Worm (Caenorhabditis elegans) whole organism, L2 larva: Measurements from ENCODE around the gene T04F3.5.
A peak's percentile ranks its signal among the peaks of the same experiment; 100 is the strongest.

Experiments
- C34F6.9 ChIP-seq: fragments of 150-350 bp; optimal IDR thresholded peaks from 2 replicates; lab custom pipeline; 2014; ENCODE audit warnings: missing biosample characterization, missing genetic modification characterization
- F13H6.1 ChIP-seq: sonication (generic microtip); optimal IDR thresholded peaks from 2 replicates; lab custom pipeline; 2016; ENCODE audit warnings: missing genetic modification characterization, missing compliant biosample characterization
- R02D3.7 ChIP-seq: fragments of 150-350 bp; optimal IDR thresholded peaks from 2 replicates; lab custom pipeline; 2014; ENCODE audit warnings: missing biosample characterization, missing genetic modification characterization
- Y55F3AM.14 ChIP-seq: fragments of 200-800 bp; sonication (Bioruptor generic); optimal IDR thresholded peaks from 2 replicates; lab custom pipeline; 2018; ENCODE audit warnings: mild to moderate bottlenecking, missing genetic modification characterization, missing compliant biosample characterization
- ZK546.5 ChIP-seq: sonication (generic microtip); optimal IDR thresholded peaks from 2 replicates; lab custom pipeline; 2017; ENCODE audit warnings: missing biosample characterization, missing genetic modification characterization
- alr-1 ChIP-seq: fragments of 150-350 bp; optimal IDR thresholded peaks from 2 replicates; lab custom pipeline; 2014; ENCODE audit warnings: missing biosample characterization, missing genetic modification characterization
- ama-1 ChIP-seq: fragments of 150-350 bp; optimal IDR thresholded peaks from 2 replicates; lab custom pipeline; 2018; ENCODE audit warnings: inconsistent platforms
- blmp-1 ChIP-seq: sonication (generic microtip); optimal IDR thresholded peaks from 2 replicates; lab custom pipeline; 2017; ENCODE audit warnings: missing genetic modification characterization, mild to moderate bottlenecking, missing compliant biosample characterization, antibody characterized with exemption, moderate library complexity; ENCODE audit not compliant: insufficient read depth
- ceh-82 ChIP-seq: fragments of 150-350 bp; optimal IDR thresholded peaks from 2 replicates; lab custom pipeline; 2014; ENCODE audit warnings: missing biosample characterization, missing genetic modification characterization
- crh-2 ChIP-seq: sonication (generic microtip); optimal IDR thresholded peaks from 2 replicates; lab custom pipeline; 2017; ENCODE audit warnings: missing biosample characterization, missing genetic modification characterization
- egl-27 ChIP-seq: sonication (generic microtip); optimal IDR thresholded peaks from 3 replicates; lab custom pipeline; 2017; ENCODE audit warnings: missing biosample characterization, missing genetic modification reagents, missing genetic modification characterization
- elt-1 ChIP-seq: fragments of 150-350 bp; optimal IDR thresholded peaks from 2 replicates; lab custom pipeline; 2014; ENCODE audit warnings: missing biosample characterization, missing genetic modification characterization
- elt-3 ChIP-seq: sonication (generic microtip); optimal IDR thresholded peaks from 2 replicates; lab custom pipeline; 2017; ENCODE audit warnings: missing biosample characterization, missing genetic modification characterization
- fos-1 ChIP-seq: fragments of 150-350 bp; optimal IDR thresholded peaks from 2 replicates; lab custom pipeline; 2014; ENCODE audit warnings: missing biosample characterization, missing genetic modification characterization
- gmeb-1 ChIP-seq: fragments of 150-350 bp; optimal IDR thresholded peaks from 2 replicates; lab custom pipeline; 2014; ENCODE audit warnings: missing biosample characterization, missing genetic modification characterization
- lin-11 ChIP-seq: fragments of 150-350 bp; sonication (generic microtip); optimal IDR thresholded peaks from 2 replicates; lab custom pipeline; 2014; ENCODE audit warnings: missing biosample characterization, missing genetic modification characterization, inconsistent platforms, mixed read lengths
- lin-13 ChIP-seq: fragments of 150-350 bp; optimal IDR thresholded peaks from 2 replicates; lab custom pipeline; 2014; ENCODE audit warnings: missing biosample characterization, missing genetic modification reagents, missing genetic modification characterization
- lsy-2 ChIP-seq, 2 experiments: fragments of 150-350 bp in 1 of 2; sonication (generic microtip) in 1 of 2; optimal IDR thresholded peaks; 2 replicates each; lab custom pipeline; 2014 to 2017; ENCODE audit warnings: missing biosample characterization in 2 of 2, missing genetic modification characterization in 2 of 2
- mab-5 ChIP-seq: fragments of 150-350 bp; optimal IDR thresholded peaks from 2 replicates; lab custom pipeline; 2014; ENCODE audit warnings: missing biosample characterization, missing genetic modification characterization
- mbf-1 ChIP-seq: sonication (generic microtip); optimal IDR thresholded peaks from 2 replicates; lab custom pipeline; 2017; ENCODE audit warnings: missing biosample characterization, missing genetic modification characterization
- mdl-1 ChIP-seq, 2 experiments: fragments of 150-350 bp in 1 of 2; sonication (generic microtip) in 1 of 2; optimal IDR thresholded peaks; 2 replicates each; lab custom pipeline; 2017; ENCODE audit warnings: missing biosample characterization in 2 of 2, missing genetic modification characterization in 2 of 2
- nhr-10 ChIP-seq: sonication (generic microtip); optimal IDR thresholded peaks from 2 replicates; lab custom pipeline; 2017; ENCODE audit warnings: missing biosample characterization, missing genetic modification characterization
- nhr-11 ChIP-seq: fragments of 150-350 bp; optimal IDR thresholded peaks from 2 replicates; lab custom pipeline; 2014; ENCODE audit warnings: missing biosample characterization, missing genetic modification characterization
- nhr-12 ChIP-seq: fragments of 150-350 bp; optimal IDR thresholded peaks from 2 replicates; lab custom pipeline; 2014; ENCODE audit warnings: missing biosample characterization, missing genetic modification characterization
- nhr-129 ChIP-seq: fragments of 150-350 bp; optimal IDR thresholded peaks from 2 replicates; lab custom pipeline; 2014; ENCODE audit warnings: missing biosample characterization, missing genetic modification characterization
- nhr-21 ChIP-seq: fragments of 150-350 bp; optimal IDR thresholded peaks from 2 replicates; lab custom pipeline; 2014; ENCODE audit warnings: missing biosample characterization, missing genetic modification characterization
- nhr-23 ChIP-seq: fragments of 150-350 bp; optimal IDR thresholded peaks from 2 replicates; lab custom pipeline; 2014; ENCODE audit warnings: missing biosample characterization, missing genetic modification reagents, missing genetic modification characterization
- nhr-237 ChIP-seq: fragments of 150-350 bp; optimal IDR thresholded peaks from 2 replicates; lab custom pipeline; 2014; ENCODE audit warnings: missing biosample characterization, missing genetic modification characterization
- nhr-25 ChIP-seq: fragments of 150-350 bp; sonication (generic microtip); optimal IDR thresholded peaks from 3 replicates; lab custom pipeline; 2014; ENCODE audit warnings: missing biosample characterization, missing genetic modification characterization
- nhr-6 ChIP-seq: fragments of 150-350 bp; optimal IDR thresholded peaks from 2 replicates; lab custom pipeline; 2014; ENCODE audit warnings: missing biosample characterization, missing genetic modification characterization
- nhr-77 ChIP-seq: fragments of 150-350 bp; optimal IDR thresholded peaks from 2 replicates; lab custom pipeline; 2014; ENCODE audit warnings: missing biosample characterization, missing genetic modification characterization
- peb-1 ChIP-seq: fragments of 150-350 bp; optimal IDR thresholded peaks from 2 replicates; lab custom pipeline; 2014; ENCODE audit warnings: missing biosample characterization, missing genetic modification characterization
- sem-4 ChIP-seq: fragments of 150-350 bp; optimal IDR thresholded peaks from 2 replicates; lab custom pipeline; 2014; ENCODE audit warnings: missing biosample characterization, missing genetic modification reagents, missing genetic modification characterization
- skn-1 ChIP-seq: sonication (generic microtip); optimal IDR thresholded peaks from 2 replicates; lab custom pipeline; 2017; ENCODE audit warnings: missing biosample characterization, missing genetic modification characterization
- sma-3 ChIP-seq: sonication (generic microtip); optimal IDR thresholded peaks from 2 replicates; lab custom pipeline; 2016; ENCODE audit warnings: missing genetic modification reagents, missing genetic modification characterization, missing compliant biosample characterization
- sma-9 ChIP-seq, 2 experiments: fragments of 150-350 bp in 1 of 2; sonication (generic microtip) in 1 of 2; optimal IDR thresholded peaks; 2 replicates each; lab custom pipeline; 2014 to 2016; ENCODE audit warnings: missing genetic modification characterization in 2 of 2, mild to moderate bottlenecking in 1 of 2, missing biosample characterization in 1 of 2, missing compliant biosample characterization in 1 of 2, missing genetic modification reagents in 1 of 2, moderate library complexity in 1 of 2
- snpc-4 ChIP-seq: fragments of 150-350 bp; optimal IDR thresholded peaks from 2 replicates; lab custom pipeline; 2014; ENCODE audit warnings: missing biosample characterization, missing genetic modification characterization
- unc-39 ChIP-seq: fragments of 150-350 bp; optimal IDR thresholded peaks from 2 replicates; lab custom pipeline; 2014; ENCODE audit warnings: missing biosample characterization, missing genetic modification characterization
- unc-55 ChIP-seq: fragments of 150-350 bp; sonication (generic microtip); optimal IDR thresholded peaks from 3 replicates; lab custom pipeline; 2014; ENCODE audit warnings: missing biosample characterization, missing genetic modification reagents, missing genetic modification characterization
- unc-62 ChIP-seq: fragments of 150-350 bp; optimal IDR thresholded peaks from 2 replicates; lab custom pipeline; 2014; ENCODE audit warnings: missing biosample characterization, missing genetic modification reagents, missing genetic modification characterization
- zag-1 ChIP-seq: fragments of 150-350 bp; optimal IDR thresholded peaks from 2 replicates; lab custom pipeline; 2014; ENCODE audit warnings: missing biosample characterization, missing genetic modification characterization
- ztf-1 ChIP-seq: fragments of 200-800 bp; sonication (Bioruptor generic); conservative IDR thresholded peaks from 2 replicates; pipeline ENCODE4 v1.3.6; 2022; ENCODE audit warnings: missing genetic modification characterization, missing compliant biosample characterization
- ztf-11 ChIP-seq: sonication (generic microtip); optimal IDR thresholded peaks from 2 replicates; lab custom pipeline; 2017; ENCODE audit warnings: missing biosample characterization, missing genetic modification characterization
- ztf-4 ChIP-seq: fragments of 150-350 bp; optimal IDR thresholded peaks from 2 replicates; lab custom pipeline; 2014; ENCODE audit warnings: missing biosample characterization, missing genetic modification characterization

Gene T04F3.5

ce11 chrV:11733460-11733859, 27.0 kb upstream of the T04F3.5 start, which contains the start of gene npp-22 (continued):
- TF ChIP-seq egl-27, result no peak
- no peak for TF ChIP-seq unc-62
- TF ChIP-seq ama-1, result no peak
- TF ChIP-seq nhr-77, result no peak
- no peak for TF ChIP-seq ceh-82
- no peak for TF ChIP-seq nhr-129 (tag; lab: Kevin White, UChicago)
- no peak for TF ChIP-seq elt-1 (tag; lab: Kevin White, UChicago)
- no peak for TF ChIP-seq C34F6.9
- no peak for TF ChIP-seq ztf-1 (GFP tag; lab: Robert Waterston, UW)
- TF ChIP-seq crh-2 (tag; lab: Kevin White, UChicago), result peak; percentile 47
- peak; percentile 56 for TF ChIP-seq lin-11 (tag; lab: Kevin White, UChicago)
- peak; percentile 95 for TF ChIP-seq gmeb-1 (tag; lab: Kevin White, UChicago)
- no peak for TF ChIP-seq peb-1 (tag; lab: Kevin White, UChicago)
- TF ChIP-seq lin-13 (GFP tag; lab: Kevin White, UChicago), result peak; percentile 36
- TF ChIP-seq sma-9 (GFP tag; optimal IDR thresholded peaks at IDR 0.05; lab: Kevin White, UChicago), result peak; percentile 60
- no peak for TF ChIP-seq sma-9 (tag; optimal IDR thresholded peaks at IDR 0.05; lab: Kevin White, UChicago)
- TF ChIP-seq, all 48 proteins: peak for 11

- no peak for TF ChIP-seq ZK546.5 (tag; lab: Kevin White, UChicago)
- no peak for TF ChIP-seq nhr-23 (tag; lab: Kevin White, UChicago)
- no peak for TF ChIP-seq Y55F3AM.14 (GFP tag; lab: Kevin White, UChicago)
- TF ChIP-seq nhr-11, result no peak
- TF ChIP-seq sem-4 (tag; lab: Kevin White, UChicago), result no peak
- TF ChIP-seq lsy-2 (tag; optimal IDR thresholded peaks at IDR 0.05; lab: Kevin White, UChicago), result no peak
- no peak for TF ChIP-seq lin-13 (GFP tag; lab: Kevin White, UChicago)
- no peak for TF ChIP-seq alr-1 (tag; lab: Kevin White, UChicago)
- no peak for TF ChIP-seq nhr-129 (tag; lab: Kevin White, UChicago)
- TF ChIP-seq nhr-6 (tag; lab: Kevin White, UChicago), result no peak
- TF ChIP-seq nhr-10 (tag; lab: Kevin White, UChicago), result no peak
- TF ChIP-seq R02D3.7, result no peak
- no peak for TF ChIP-seq elt-3 (tag; lab: Kevin White, UChicago)
- TF ChIP-seq F13H6.1 (tag; lab: Kevin White, UChicago), result no peak
- TF ChIP-seq, all 48 proteins: peak for 0
Measured at ce11 chrV:11736896-11737295, 23.6 kb upstream of the T04F3.5 start, which contains the start of gene spe-42. Gene spe-42, minus strand, starts transcription at chrV:11736996.

- TF ChIP-seq unc-39 (tag; lab: Kevin White, UChicago), result no peak
- no peak for TF ChIP-seq mdl-1 (tag; optimal IDR thresholded peaks at IDR 0.05; lab: Kevin White, UChicago)
- TF ChIP-seq nhr-21 (tag; lab: Kevin White, UChicago), result no peak
- no peak for TF ChIP-seq fos-1 (tag; lab: Kevin White, UChicago)
- TF ChIP-seq peb-1 (tag; lab: Kevin White, UChicago), result no peak
- no peak for TF ChIP-seq nhr-10 (tag; lab: Kevin White, UChicago)
- no peak for TF ChIP-seq lin-11 (tag; lab: Kevin White, UChicago)
- TF ChIP-seq ztf-11 (tag; lab: Kevin White, UChicago), result no peak
- TF ChIP-seq ztf-4, result no peak
- TF ChIP-seq nhr-237 (tag; lab: Kevin White, UChicago), result no peak
- TF ChIP-seq Y55F3AM.14 (GFP tag; lab: Kevin White, UChicago), result no peak
- no peak for TF ChIP-seq nhr-12 (tag; lab: Kevin White, UChicago)
- TF ChIP-seq alr-1 (tag; lab: Kevin White, UChicago), result no peak
- TF ChIP-seq unc-55 (GFP tag; lab: Kevin White, UChicago), result no peak
- no peak for TF ChIP-seq sma-3
- TF ChIP-seq nhr-129 (tag; lab: Kevin White, UChicago), result no peak
- no peak for TF ChIP-seq nhr-11
- no peak for TF ChIP-seq blmp-1 (tag; lab: Kevin White, UChicago)
- no peak for TF ChIP-seq F13H6.1 (tag; lab: Kevin White, UChicago)
Measured at ce11 chrV:11737333-11737732, 23.1 kb upstream of the T04F3.5 start.

- TF ChIP-seq snpc-4 (tag; lab: Kevin White, UChicago), result no peak
- TF ChIP-seq nhr-23 (tag; lab: Kevin White, UChicago), result no peak
- no peak for TF ChIP-seq mab-5 (tag; lab: Kevin White, UChicago)
- peak; percentile 75 for TF ChIP-seq sma-9 (GFP tag; optimal IDR thresholded peaks at IDR 0.05; lab: Kevin White, UChicago)
- TF ChIP-seq sma-9 (tag; optimal IDR thresholded peaks at IDR 0.05; lab: Kevin White, UChicago), result no peak
- TF ChIP-seq nhr-6 (tag; lab: Kevin White, UChicago), result no peak
- no peak for TF ChIP-seq ama-1
- no peak for TF ChIP-seq skn-1
- TF ChIP-seq lin-11 (tag; lab: Kevin White, UChicago), result no peak
- TF ChIP-seq nhr-77, result no peak
- no peak for TF ChIP-seq nhr-10 (tag; lab: Kevin White, UChicago)
- TF ChIP-seq zag-1 (tag; lab: Kevin White, UChicago), result no peak
- TF ChIP-seq nhr-25 (tag; lab: Kevin White, UChicago), result no peak
- no peak for TF ChIP-seq unc-55 (GFP tag; lab: Kevin White, UChicago)
- no peak for TF ChIP-seq crh-2 (tag; lab: Kevin White, UChicago)
- peak; percentile 41 for TF ChIP-seq nhr-21 (tag; lab: Kevin White, UChicago)
- TF ChIP-seq sma-3, result no peak
- no peak for TF ChIP-seq mbf-1 (tag; lab: Kevin White, UChicago)
- TF ChIP-seq Y55F3AM.14 (GFP tag; lab: Kevin White, UChicago), result no peak
- TF ChIP-seq, all 48 proteins: peak for 2
Measured at ce11 chrV:11739820-11740219, 20.7 kb upstream of the T04F3.5 start, which contains the start of gene T04F3.1. Gene T04F3.1, plus strand, starts transcription at chrV:11740065.
